Worm (Caenorhabditis elegans) whole organism, mixed stage, embryonic: ENCODE data around the gene T05G5.4.

Experiments used
- blmp-1 ChIP-seq: fragments of 150-350 bp; optimal IDR thresholded peaks from 2 replicates; lab custom pipeline; 2014; ENCODE audit warnings: missing biosample characterization, missing genetic modification characterization
- ceh-39 ChIP-seq: fragments of 150-350 bp; optimal IDR thresholded peaks from 2 replicates; lab custom pipeline; 2014; ENCODE audit warnings: missing biosample characterization, missing genetic modification characterization
- ces-1 ChIP-seq: fragments of 150-350 bp; optimal IDR thresholded peaks from 2 replicates; lab custom pipeline; 2014; ENCODE audit warnings: missing biosample characterization, missing genetic modification reagents, missing genetic modification characterization
- elt-3 ChIP-seq: fragments of 150-350 bp; optimal IDR thresholded peaks from 2 replicates; lab custom pipeline; 2014; ENCODE audit warnings: missing biosample characterization, missing genetic modification characterization
- lin-13 ChIP-seq: fragments of 150-350 bp; optimal IDR thresholded peaks from 2 replicates; lab custom pipeline; 2014; ENCODE audit warnings: missing biosample characterization, missing genetic modification characterization
- mls-2 ChIP-seq: sonication (generic microtip); optimal IDR thresholded peaks from 2 replicates; lab custom pipeline; 2016; ENCODE audit warnings: mild to moderate bottlenecking, missing genetic modification characterization, moderate library complexity, missing compliant biosample characterization
- unc-39 ChIP-seq: fragments of 150-350 bp; optimal IDR thresholded peaks from 2 replicates; lab custom pipeline; 2014; ENCODE audit warnings: missing biosample characterization, missing genetic modification characterization

ce11 chrIII:9705157-9705905 lies 43.4 kb upstream of the T05G5.4 start:
- no peak for TF ChIP-seq blmp-1 (tag; lab: Kevin White, UChicago)
- TF ChIP-seq ceh-39 = no peak
- no peak for TF ChIP-seq unc-39 (tag; lab: Kevin White, UChicago)
- TF ChIP-seq elt-3 (tag; lab: Kevin White, UChicago) = no peak
- TF ChIP-seq ces-1 (GFP tag; lab: Kevin White, UChicago) = no peak
- TF ChIP-seq lin-13 (tag; lab: Kevin White, UChicago) = no peak
- TF ChIP-seq mls-2 = no peak
